Worm (Caenorhabditis elegans) whole organism, young adult: ENCODE data around the gene F15H10.12.

Experiments
- Y53F4B.3 ChIP-seq: fragments of 200-800 bp; sonication (Bioruptor generic); IDR thresholded peaks from 2 replicates; pipeline ENCODE4 v1.3.6; 2022; ENCODE audit warnings: missing genetic modification reagents, missing genetic modification characterization, missing compliant biosample characterization
- Y53G8AR.9 ChIP-seq: fragments of 200-800 bp; sonication (Bioruptor generic); conservative IDR thresholded peaks from 2 replicates; pipeline ENCODE4 v1.3.6; 2022; ENCODE audit warnings: missing genetic modification reagents, missing genetic modification characterization, missing compliant biosample characterization
- Y95B8A.8 ChIP-seq: fragments of 200-800 bp; sonication (Bioruptor generic); IDR thresholded peaks from 2 replicates; pipeline ENCODE4 v1.3.6; 2022; ENCODE audit warnings: missing genetic modification reagents, missing genetic modification characterization, missing compliant biosample characterization
- gei-17 ChIP-seq: fragments of 200-800 bp; sonication (Bioruptor generic); optimal IDR thresholded peaks from 2 replicates; lab custom pipeline; 2018; ENCODE audit warnings: mild to moderate bottlenecking, missing genetic modification characterization, missing compliant biosample characterization
- madf-3 ChIP-seq: fragments of 200-800 bp; sonication (Bioruptor generic); IDR thresholded peaks from 2 replicates; pipeline ENCODE4 v1.3.6; 2022; ENCODE audit warnings: missing genetic modification reagents, missing genetic modification characterization, missing compliant biosample characterization
- snpc-4 ChIP-seq, 5 experiments: fragments of 150-350 bp in 1 of 5; sonication (generic microtip) in 4 of 5; optimal IDR thresholded peaks; 2 replicates each; lab custom pipeline; 2014 to 2018; ENCODE audit warnings: missing genetic modification characterization in 5 of 5, missing biosample characterization in 3 of 5, antibody characterized with exemption in 2 of 5, mild to moderate bottlenecking in 2 of 5, missing compliant biosample characterization in 2 of 5, missing genotype in 2 of 5, moderate library complexity in 2 of 5, missing genetic modification reagents in 1 of 5
- sptf-2 ChIP-seq: fragments of 200-800 bp; sonication (Bioruptor generic); optimal IDR thresholded peaks from 2 replicates; lab custom pipeline; 2018; ENCODE audit warnings: mild to moderate bottlenecking, missing genetic modification characterization, missing compliant biosample characterization

DNA sequence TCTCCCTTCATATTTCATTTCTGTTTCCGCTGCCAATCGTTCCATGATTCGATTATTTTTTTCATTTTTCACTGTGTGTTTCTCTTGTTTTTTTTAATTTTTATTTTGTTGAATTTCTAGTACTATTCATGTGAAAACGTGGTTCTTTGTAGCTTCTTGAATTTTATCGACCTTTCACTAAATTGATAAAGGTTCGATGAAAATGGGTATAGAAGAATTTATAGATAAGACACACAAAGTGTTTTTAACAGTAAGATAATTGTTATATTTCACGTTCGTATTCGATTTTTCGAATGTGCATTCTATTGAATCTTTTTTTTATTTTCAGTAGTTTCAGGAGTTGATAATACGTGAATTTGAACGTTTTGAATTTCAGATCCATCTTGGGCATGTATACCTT, 37.9 kb downstream of the F15H10.12 start, which contains the start of gene ugt-49:
- TF ChIP-seq gei-17 = no peak
- TF ChIP-seq sptf-2 (GFP tag; lab: Kevin White, UChicago) = no peak
- TF ChIP-seq madf-3 = no peak
- TF ChIP-seq Y53F4B.3 (GFP tag; lab: Robert Waterston, UW) = no peak
- TF ChIP-seq snpc-4 (GFP tag; optimal IDR thresholded peaks at IDR 0.05; lab: Kevin White, UChicago) = no peak
- no peak for TF ChIP-seq snpc-4 (tag; optimal IDR thresholded peaks at IDR 0.05; lab: Kevin White, UChicago)
- no peak for TF ChIP-seq Y53G8AR.9 (GFP tag; lab: Robert Waterston, UW)
- TF ChIP-seq Y95B8A.8 (GFP tag; lab: Robert Waterston, UW) = no peak
